Worm (Caenorhabditis elegans): ENCODE measurements around the gene cut-4.

ce11 chrII:10449707-10450106 is 13.8 kb downstream of the cut-4 start, which contains the start of gene lin-56:
- no peak for TF ChIP-seq pha-4 (tag; optimal IDR thresholded peaks at IDR 0.05)
- TF ChIP-seq nfya-1 (tag; optimal IDR thresholded peaks at IDR 0.05): no peak
- TF ChIP-seq C08G9.2 (tag; optimal IDR thresholded peaks at IDR 0.05): no peak
- no peak for TF ChIP-seq pax-1 (tag; optimal IDR thresholded peaks at IDR 0.05)
- TF ChIP-seq fkh-10 (GFP tag; optimal IDR thresholded peaks at IDR 0.05): no peak
- TF ChIP-seq nhr-11 (tag; optimal IDR thresholded peaks at IDR 0.05): no peak
- TF ChIP-seq unc-42 (tag; optimal IDR thresholded peaks at IDR 0.05): no peak
- no peak for TF ChIP-seq ceh-34 (tag; optimal IDR thresholded peaks at IDR 0.05)
- no peak for TF ChIP-seq elt-2 (tag; optimal IDR thresholded peaks at IDR 0.05)
- no peak for TF ChIP-seq pros-1 (tag; optimal IDR thresholded peaks at IDR 0.05)
- no peak for TF ChIP-seq npax-4 (tag; optimal IDR thresholded peaks at IDR 0.05)
- no peak for TF ChIP-seq odd-2 (tag; optimal IDR thresholded peaks at IDR 0.05)
- no peak for TF ChIP-seq ceh-9 (tag; optimal IDR thresholded peaks at IDR 0.05)

Data from whole organism, late embryonic.